Fruit fly (Drosophila melanogaster) whole organism, embryonic: ENCODE data around the gene CG32713.
A peak's percentile ranks its signal among the peaks of the same experiment; 100 is the strongest.

Source experiments
- ATbp ChIP-seq: fragments of 200-800 bp; sonication (Bioruptor generic); optimal IDR thresholded peaks from 2 replicates; lab custom pipeline; 2017; ENCODE audit warnings: missing biosample characterization, mild to moderate bottlenecking, missing genetic modification characterization, missing genetic modification reagents
- CG10321 ChIP-seq: fragments of 200-800 bp; sonication (Bioruptor generic); IDR thresholded peaks from 2 replicates; pipeline ENCODE4 v1.3.6; 2022; ENCODE audit warnings: missing biosample characterization, missing genetic modification characterization
- CG10654 ChIP-seq: fragments of 200-800 bp; sonication (Bioruptor generic); optimal IDR thresholded peaks from 2 replicates; lab custom pipeline; 2016; ENCODE audit warnings: missing biosample characterization, missing genetic modification characterization
- CG10959 ChIP-seq: fragments of 200-800 bp; sonication (Bioruptor generic); IDR thresholded peaks from 2 replicates; pipeline ENCODE4 v1.3.6; 2022; ENCODE audit warnings: missing biosample characterization, missing genetic modification characterization
- CG11085 ChIP-seq: fragments of 200-800 bp; sonication (Bioruptor generic); IDR thresholded peaks from 2 replicates; pipeline ENCODE4 v1.3.6; 2022; ENCODE audit warnings: missing biosample characterization, missing genetic modification characterization
- CG11723 ChIP-seq: fragments of 200-800 bp; sonication (Bioruptor generic); optimal IDR thresholded peaks from 2 replicates; lab custom pipeline; 2017; ENCODE audit warnings: missing biosample characterization, mild to moderate bottlenecking, missing genetic modification characterization
- CG12299 ChIP-seq: fragments of 200-800 bp; sonication (Bioruptor generic); optimal IDR thresholded peaks from 2 replicates; lab custom pipeline; 2018; ENCODE audit warnings: missing biosample characterization, mild to moderate bottlenecking, missing genetic modification characterization
- CG12391 ChIP-seq: fragments of 200-800 bp; sonication (Bioruptor generic); optimal IDR thresholded peaks from 3 replicates; lab custom pipeline; 2018; ENCODE audit warnings: missing biosample characterization, mild to moderate bottlenecking, missing genetic modification characterization, moderate library complexity
- CG13287 ChIP-seq: fragments of 200-800 bp; sonication (Bioruptor generic); IDR thresholded peaks from 2 replicates; pipeline ENCODE4 v1.3.6; 2022; ENCODE audit warnings: missing biosample characterization, missing genetic modification characterization; ENCODE audit not compliant: partially characterized antibody
- CG15601 ChIP-seq: fragments of 200-800 bp; sonication (Bioruptor generic); optimal IDR thresholded peaks from 3 replicates; lab custom pipeline; 2019; ENCODE audit warnings: missing biosample characterization, mild to moderate bottlenecking, missing genetic modification characterization, moderate library complexity
- CG17186 ChIP-seq: fragments of 200-800 bp; sonication (Bioruptor generic); optimal IDR thresholded peaks from 3 replicates; lab custom pipeline; 2017; ENCODE audit warnings: missing biosample characterization, missing genetic modification reagents, missing genetic modification characterization
- CG17912 ChIP-seq: fragments of 200-800 bp; sonication (Bioruptor generic); optimal IDR thresholded peaks from 2 replicates; lab custom pipeline; 2018; ENCODE audit warnings: missing biosample characterization, mild to moderate bottlenecking, missing genetic modification characterization
- CG1792 ChIP-seq: fragments of 200-800 bp; sonication (Bioruptor generic); optimal IDR thresholded peaks from 2 replicates; lab custom pipeline; 2016; ENCODE audit warnings: missing biosample characterization, missing genetic modification characterization
- CG30431 ChIP-seq: fragments of 200-800 bp; sonication (Bioruptor generic); optimal IDR thresholded peaks from 2 replicates; lab custom pipeline; 2017; ENCODE audit warnings: missing biosample characterization, missing genetic modification characterization
- CG31224 ChIP-seq: fragments of 200-800 bp; sonication (Bioruptor generic); IDR thresholded peaks from 2 replicates; pipeline ENCODE4 v1.3.6; 2022; ENCODE audit warnings: missing biosample characterization, missing genetic modification characterization
- CG31365 ChIP-seq: fragments of 200-800 bp; sonication (Bioruptor generic); optimal IDR thresholded peaks from 2 replicates; lab custom pipeline; 2018; ENCODE audit warnings: missing biosample characterization, mild to moderate bottlenecking, missing genetic modification characterization
- CG33557 ChIP-seq: fragments of 200-800 bp; sonication (Bioruptor generic); optimal IDR thresholded peaks from 2 replicates; lab custom pipeline; 2019; ENCODE audit warnings: missing biosample characterization, mild to moderate bottlenecking, missing genetic modification characterization, moderate library complexity
- CG34376 ChIP-seq: fragments of 200-800 bp; sonication (Bioruptor generic); optimal IDR thresholded peaks from 2 replicates; lab custom pipeline; 2018; ENCODE audit warnings: missing biosample characterization, mild to moderate bottlenecking, missing genetic modification characterization
- CG3847 ChIP-seq: fragments of 200-800 bp; sonication (Bioruptor generic); IDR thresholded peaks from 2 replicates; pipeline ENCODE4 v1.3.6; 2022; ENCODE audit warnings: missing biosample characterization, missing genetic modification characterization
- CG3995 ChIP-seq: fragments of 200-800 bp; sonication (Bioruptor generic); optimal IDR thresholded peaks from 3 replicates; lab custom pipeline; 2016; ENCODE audit warnings: missing biosample characterization, missing genetic modification characterization
- CG4360 ChIP-seq: fragments of 200-800 bp; sonication (Bioruptor generic); IDR thresholded peaks from 2 replicates; pipeline ENCODE4 v1.3.6; 2022; ENCODE audit warnings: missing biosample characterization, missing genetic modification characterization
- CG4820 ChIP-seq: fragments of 200-800 bp; sonication (Bioruptor generic); optimal IDR thresholded peaks from 3 replicates; lab custom pipeline; 2016; ENCODE audit warnings: missing biosample characterization, missing genetic modification characterization
- CG6689 ChIP-seq: fragments of 200-800 bp; sonication (Bioruptor generic); IDR thresholded peaks from 2 replicates; pipeline ENCODE4 v1.3.6; 2022; ENCODE audit warnings: missing biosample characterization, missing genetic modification characterization
- CG6765 ChIP-seq: fragments of 200-800 bp; sonication (Bioruptor generic); optimal IDR thresholded peaks from 3 replicates; lab custom pipeline; 2017; ENCODE audit warnings: missing biosample characterization, mild to moderate bottlenecking, missing genetic modification characterization
- CG9797 ChIP-seq: fragments of 200-800 bp; sonication (Bioruptor generic); optimal IDR thresholded peaks from 3 replicates; lab custom pipeline; 2018; ENCODE audit warnings: missing biosample characterization, mild to moderate bottlenecking, missing genetic modification characterization
- Hr78 ChIP-seq, 2 experiments: fragments of 200-800 bp in 1 of 2; fragments of >200 bp in 1 of 2; sonication (Bioruptor generic) in 1 of 2; optimal IDR thresholded peaks; 2 replicates each; lab custom pipeline; 2017 to 2019; ENCODE audit warnings: missing biosample characterization in 2 of 2, missing genetic modification characterization in 2 of 2, mild to moderate bottlenecking in 1 of 2, moderate library complexity in 1 of 2
- MBD-R2 ChIP-seq: fragments of 200-800 bp; sonication (Bioruptor generic); IDR thresholded peaks from 2 replicates; pipeline ENCODE4 v1.3.6; 2022; ENCODE audit warnings: missing biosample characterization, missing genetic modification characterization
- NK7.1 ChIP-seq: fragments of 200-800 bp; sonication (Bioruptor generic); optimal IDR thresholded peaks from 3 replicates; lab custom pipeline; 2016; ENCODE audit warnings: missing biosample characterization, missing genetic modification characterization
- Nf-YA ChIP-seq: fragments of 200-800 bp; sonication (Bioruptor generic); IDR thresholded peaks from 2 replicates; pipeline ENCODE4 v1.3.6; 2022; ENCODE audit warnings: missing biosample characterization, missing genetic modification characterization
- Opbp ChIP-seq: fragments of 200-800 bp; sonication (Bioruptor generic); IDR thresholded peaks from 3 replicates; pipeline ENCODE4 v1.3.6; 2022; ENCODE audit warnings: missing biosample characterization, missing genetic modification characterization; ENCODE audit not compliant: partially characterized antibody
- Optix ChIP-seq: fragments of 200-800 bp; sonication (Bioruptor generic); IDR thresholded peaks from 3 replicates; pipeline ENCODE4 v1.3.6; 2022; ENCODE audit warnings: missing biosample characterization, missing genetic modification characterization
- Poxn ChIP-seq: fragments of 200-800 bp; sonication (Bioruptor generic); IDR thresholded peaks from 2 replicates; pipeline ENCODE4 v1.3.6; 2022; ENCODE audit warnings: missing biosample characterization, missing genetic modification characterization
- Sox100B ChIP-seq: fragments of 200-800 bp; sonication (Bioruptor generic); optimal IDR thresholded peaks from 3 replicates; lab custom pipeline; 2018; ENCODE audit warnings: missing biosample characterization, mild to moderate bottlenecking, missing genetic modification characterization
- Vsx1 ChIP-seq: fragments of 200-800 bp; sonication (Bioruptor generic); optimal IDR thresholded peaks from 2 replicates; lab custom pipeline; 2017; ENCODE audit warnings: missing biosample characterization, mild to moderate bottlenecking, missing genetic modification characterization, missing genetic modification reagents
- chn ChIP-seq: fragments of 200-800 bp; sonication (Bioruptor generic); optimal IDR thresholded peaks from 2 replicates; lab custom pipeline; 2016; ENCODE audit warnings: missing biosample characterization, missing genetic modification characterization
- dan ChIP-seq: fragments of 200-800 bp; sonication (Bioruptor generic); IDR thresholded peaks from 2 replicates; pipeline ENCODE4 v1.3.6; 2022; ENCODE audit warnings: missing biosample characterization, missing genetic modification characterization
- en ChIP-seq: fragments of 200-800 bp; sonication (Bioruptor generic); optimal IDR thresholded peaks from 2 replicates; lab custom pipeline; 2016; ENCODE audit warnings: missing biosample characterization, missing genetic modification characterization
- gfzf ChIP-seq: fragments of 200-800 bp; sonication (Bioruptor generic); optimal IDR thresholded peaks from 2 replicates; lab custom pipeline; 2016; ENCODE audit warnings: missing biosample characterization, mild to moderate bottlenecking, missing genetic modification characterization, moderate library complexity
- insv ChIP-seq, 2 experiments: fragments of 200-800 bp; sonication (Bioruptor generic); optimal IDR thresholded peaks; 3 replicates each; lab custom pipeline; 2016 to 2018; ENCODE audit warnings: missing biosample characterization in 2 of 2, missing genetic modification characterization in 2 of 2
- kay ChIP-seq: fragments of 200-800 bp; sonication (Bioruptor generic); optimal IDR thresholded peaks from 2 replicates; lab custom pipeline; 2016; ENCODE audit warnings: missing biosample characterization, missing genetic modification characterization
- ken ChIP-seq: fragments of 200-800 bp; sonication (Bioruptor generic); IDR thresholded peaks from 3 replicates; pipeline ENCODE4 v1.3.6; 2022; ENCODE audit warnings: missing biosample characterization, missing genetic modification characterization
- lbe ChIP-seq: fragments of 200-800 bp; sonication (Bioruptor generic); optimal IDR thresholded peaks from 2 replicates; lab custom pipeline; 2016; ENCODE audit warnings: missing biosample characterization, mild to moderate bottlenecking, missing genetic modification characterization
- pb ChIP-seq: fragments of 200-800 bp; sonication (Bioruptor generic); optimal IDR thresholded peaks from 3 replicates; lab custom pipeline; 2016; ENCODE audit warnings: missing biosample characterization, missing genetic modification characterization
- phol ChIP-seq: fragments of 200-800 bp; sonication (Bioruptor generic); optimal IDR thresholded peaks from 3 replicates; lab custom pipeline; 2018; ENCODE audit warnings: missing biosample characterization, mild to moderate bottlenecking, missing genetic modification characterization, moderate library complexity
- ro ChIP-seq: fragments of 200-800 bp; sonication (Bioruptor generic); IDR thresholded peaks from 2 replicates; pipeline ENCODE4 v1.3.6; 2022; ENCODE audit warnings: missing biosample characterization, missing genetic modification characterization
- sens-2 ChIP-seq: fragments of 200-800 bp; sonication (Bioruptor generic); IDR thresholded peaks from 2 replicates; pipeline ENCODE4 v1.3.6; 2022; ENCODE audit warnings: missing biosample characterization, missing genetic modification characterization
- sna ChIP-seq: fragments of 200-800 bp; sonication (Bioruptor generic); IDR thresholded peaks from 2 replicates; pipeline ENCODE4 v1.3.6; 2022; ENCODE audit warnings: missing biosample characterization, missing genetic modification characterization; ENCODE audit not compliant: partially characterized antibody
- so ChIP-seq: fragments of 200-800 bp; sonication (Bioruptor generic); IDR thresholded peaks from 3 replicates; pipeline ENCODE4 v1.3.6; 2022; ENCODE audit warnings: missing biosample characterization, missing genetic modification characterization
- wor ChIP-seq: fragments of 200-800 bp; sonication (Bioruptor generic); IDR thresholded peaks from 2 replicates; pipeline ENCODE4 v1.3.6; 2022; ENCODE audit warnings: missing biosample characterization, missing genetic modification characterization
- yki ChIP-seq: fragments of >200 bp; optimal IDR thresholded peaks from 3 replicates; lab custom pipeline; 2018

The CG32713 gene

DNA sequence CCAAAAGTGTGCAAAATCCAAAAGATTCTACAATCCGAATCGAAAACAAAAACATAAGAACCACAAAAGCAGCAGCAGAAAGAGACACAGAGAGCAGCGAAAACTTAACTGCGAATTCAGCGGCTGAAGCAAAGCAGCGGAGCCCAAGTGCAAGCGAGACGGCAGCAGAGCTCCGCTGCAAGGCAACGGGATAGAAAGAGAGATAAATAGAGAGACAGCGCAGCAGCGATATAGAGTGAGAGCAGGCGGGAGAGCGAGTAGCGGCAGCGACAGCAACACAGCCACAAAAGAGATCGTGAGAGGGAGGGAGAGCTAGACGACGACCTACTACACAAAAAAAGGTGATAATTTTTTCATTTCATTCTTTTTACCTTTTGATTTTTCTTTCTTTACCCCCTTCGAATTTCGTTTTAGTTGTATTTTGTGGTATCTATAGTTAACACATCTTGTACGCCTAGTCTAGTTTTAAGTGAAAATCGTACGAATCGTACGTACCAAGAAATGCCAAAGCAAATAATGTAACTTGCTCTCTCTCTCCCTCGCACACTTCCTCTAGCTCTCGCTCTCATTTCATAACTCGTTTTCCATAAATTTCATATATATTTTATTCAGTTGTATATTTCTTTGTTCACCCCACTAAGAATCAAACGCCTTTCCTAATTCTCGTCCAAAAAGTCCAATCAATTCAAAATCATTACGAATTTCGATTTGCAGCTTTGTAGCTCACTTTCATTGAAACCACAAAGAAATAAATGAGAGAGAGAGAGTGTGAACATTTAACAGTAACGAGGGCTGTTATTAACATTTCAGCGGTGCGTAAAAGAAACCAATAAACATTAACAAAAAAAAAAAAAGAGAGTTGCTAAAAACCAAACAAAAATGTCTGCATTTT lies 46.8 kb downstream of the CG32713 start (continued):
- TF ChIP-seq insv (GFP tag; optimal IDR thresholded peaks at IDR 0.05; lab: Kevin White, UChicago) (no peak), CG17186 (no peak), chn (GFP tag; lab: Kevin White, UChicago) (no peak), NK7.1 (GFP tag; lab: Kevin White, UChicago) (no peak), MBD-R2 (GFP tag; lab: Robert Waterston, UW) (no peak), gfzf (no peak), CG3847 (GFP tag; lab: Robert Waterston, UW) (peak; percentile 30; the same call in 1 of the 2 replicates), CG1792 (GFP tag; lab: Kevin White, UChicago) (no peak), CG31365 (tag; lab: Kevin White, UChicago) (no peak), CG4360 (GFP tag; lab: Robert Waterston, UW) (peak; percentile 29; the same call in 1 of the 2 replicates), CG15601 (tag; lab: Kevin White, UChicago) (no peak), ATbp (no peak), CG11723 (no peak), CG6765 (GFP tag; lab: Kevin White, UChicago) (no peak), CG31224 (GFP tag; lab: Robert Waterston, UW) (0 out of 2 replicates have a peak, but pooled peaks have one; percentile 6), so (GFP tag; lab: Robert Waterston, UW) (no peak), Nf-YA (GFP tag; lab: Robert Waterston, UW) (no peak), CG12391 (no peak), Sox100B (GFP tag; lab: Kevin White, UChicago) (no peak), Vsx1 (GFP tag; lab: Kevin White, UChicago) (no peak), CG4820 (no peak), Opbp (GFP tag; lab: Robert Waterston, UW) (no peak), CG10654 (GFP tag; lab: Kevin White, UChicago) (no peak), ro (GFP tag; lab: Robert Waterston, UW) (no peak), CG34376 (GFP tag; lab: Kevin White, UChicago) (no peak), CG30431 (GFP tag; lab: Kevin White, UChicago) (no peak), sens-2 (GFP tag; lab: Robert Waterston, UW) (no peak; the same call in 1 of the 2 replicates), sna (no peak), CG6689 (GFP tag; lab: Robert Waterston, UW) (no peak), CG3995 (GFP tag; lab: Kevin White, UChicago) (no peak), pb (GFP tag; lab: Kevin White, UChicago) (no peak), lbe (GFP tag; lab: Kevin White, UChicago) (no peak), kay (GFP tag; lab: Kevin White, UChicago) (no peak), yki (lab: Kevin White, UChicago) (peak; percentile 82), phol (tag; lab: Kevin White, UChicago) (no peak), dan (no peak), ken (GFP tag; lab: Robert Waterston, UW) (peak; percentile 28; the same call in 1 of the 3 replicates), en (no peak), Hr78 (GFP tag; optimal IDR thresholded peaks at IDR 0.05; lab: Kevin White, UChicago) (no peak), Poxn (GFP tag; lab: Robert Waterston, UW) (no peak), CG12299 (tag; lab: Kevin White, UChicago) (no peak), CG17912 (GFP tag; lab: Kevin White, UChicago) (no peak), CG33557 (no peak), CG10959 (GFP tag; lab: Robert Waterston, UW) (no peak), CG9797 (GFP tag; lab: Kevin White, UChicago) (no peak), wor (no peak), CG13287 (GFP tag; lab: Robert Waterston, UW) (0 out of 2 replicates have a peak, but pooled peaks have one; percentile 1), Optix (GFP tag; lab: Robert Waterston, UW) (peak; percentile 42; the same call in 1 of the 3 replicates), CG10321 (GFP tag; lab: Robert Waterston, UW) (peak; percentile 95), CG11085 (GFP tag; lab: Robert Waterston, UW) (peak; percentile 14; the same call in 1 of the 2 replicates)
